Worm (Caenorhabditis elegans) whole organism, late embryonic: ENCODE data around the gene atf-6.

Experiments used
- K02D7.2 ChIP-seq: sonication (generic microtip); optimal IDR thresholded peaks from 2 replicates; lab custom pipeline; 2017; ENCODE audit warnings: mild to moderate bottlenecking, missing genetic modification characterization, missing compliant biosample characterization
- K09A11.1 ChIP-seq: sonication (generic microtip); optimal IDR thresholded peaks from 2 replicates; lab custom pipeline; 2017; ENCODE audit warnings: antibody characterized with exemption, mild to moderate bottlenecking, missing genetic modification characterization, missing compliant biosample characterization; ENCODE audit not compliant: insufficient read depth
- ceh-48 ChIP-seq: sonication (generic microtip); optimal IDR thresholded peaks from 2 replicates; lab custom pipeline; 2016; ENCODE audit warnings: missing genetic modification characterization, inconsistent platforms, missing compliant biosample characterization
- eyg-1 ChIP-seq: sonication (generic microtip); optimal IDR thresholded peaks from 2 replicates; lab custom pipeline; 2016; ENCODE audit warnings: missing genotype, missing genetic modification characterization, missing compliant biosample characterization
- madf-2 ChIP-seq: sonication (generic microtip); optimal IDR thresholded peaks from 2 replicates; lab custom pipeline; 2017; ENCODE audit warnings: missing genetic modification characterization, missing compliant biosample characterization
- nhr-11 ChIP-seq: fragments of 150-350 bp; optimal IDR thresholded peaks from 2 replicates; lab custom pipeline; 2014; ENCODE audit warnings: missing biosample characterization, missing genetic modification characterization
- odd-2 ChIP-seq: sonication (generic microtip); optimal IDR thresholded peaks from 2 replicates; lab custom pipeline; 2017; ENCODE audit warnings: antibody characterized with exemption, mild to moderate bottlenecking, missing genetic modification characterization, missing compliant biosample characterization

DNA sequence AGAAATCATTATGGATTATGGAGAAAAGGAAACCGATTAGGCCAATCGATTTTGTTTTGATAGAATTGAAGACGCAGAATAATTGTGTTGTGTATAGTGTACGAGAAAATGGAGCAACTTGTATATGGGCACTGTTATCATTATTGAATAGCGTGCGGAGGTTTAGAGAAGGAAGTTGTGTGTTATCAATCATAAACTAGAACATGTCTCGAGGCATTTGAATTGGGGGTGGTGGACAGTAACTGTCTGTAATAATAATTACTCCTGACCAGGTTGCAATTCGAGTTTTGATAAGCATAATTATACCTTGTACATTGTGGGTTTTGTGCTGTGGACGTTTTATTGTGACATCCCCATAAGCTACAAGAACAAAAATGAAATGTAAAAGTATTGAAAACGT is 14.0 kb upstream of the atf-6 start, which contains the start of gene cdf-2:
- TF ChIP-seq ceh-48 (tag; lab: Kevin White, UChicago) (no peak), K09A11.1 (tag; lab: Kevin White, UChicago) (no peak), madf-2 (tag; lab: Kevin White, UChicago) (no peak), odd-2 (tag; lab: Kevin White, UChicago) (no peak), eyg-1 (tag; lab: Kevin White, UChicago) (no peak), K02D7.2 (no peak), nhr-11 (no peak)
